Fruit fly (Drosophila melanogaster) whole organism, wandering third instar larva: Measurements from ENCODE around the gene CG15822.
A peak's percentile ranks its signal among the peaks of the same experiment; 100 is the strongest.

Experiments used
- Abd-B ChIP-seq: fragments of >200 bp; optimal IDR thresholded peaks from 2 replicates; lab custom pipeline; 2017; ENCODE audit warnings: missing biosample characterization, missing genetic modification characterization
- GATAd ChIP-seq: sonication (Bioruptor generic); optimal IDR thresholded peaks from 2 replicates; lab custom pipeline; 2016; ENCODE audit warnings: missing biosample characterization, missing genetic modification characterization
- Sp1 ChIP-seq: fragments of 200-800 bp; sonication (Bioruptor generic); optimal IDR thresholded peaks from 3 replicates; lab custom pipeline; 2019; ENCODE audit warnings: missing biosample characterization, mild to moderate bottlenecking, missing genetic modification characterization, moderate library complexity
- pan ChIP-seq: fragments of >200 bp; optimal IDR thresholded peaks from 2 replicates; lab custom pipeline; 2017
- sage ChIP-seq: fragments of 200-800 bp; sonication (Bioruptor generic); optimal IDR thresholded peaks from 2 replicates; lab custom pipeline; 2016; ENCODE audit warnings: missing biosample characterization, mild to moderate bottlenecking, missing genetic modification characterization
- sv ChIP-seq: fragments of 200-800 bp; sonication (Bioruptor generic); optimal IDR thresholded peaks from 3 replicates; lab custom pipeline; 2016; ENCODE audit warnings: missing biosample characterization, missing genetic modification characterization

dm6 chr3L:2164031-2164537, 421 bp upstream of the CG15822 start:
- no peak for TF ChIP-seq GATAd (GFP tag; lab: Kevin White, UChicago)
- TF ChIP-seq sage (GFP tag; lab: Kevin White, UChicago): peak; percentile 83
- TF ChIP-seq sv (GFP tag; lab: Kevin White, UChicago): no peak
- peak; percentile 81 for TF ChIP-seq Sp1 (GFP tag; lab: Kevin White, UChicago)
- TF ChIP-seq Abd-B (GFP tag; lab: Kevin White, UChicago): no peak
- TF ChIP-seq pan (lab: Kevin White, UChicago): peak; percentile 60
